Fruit fly (Drosophila melanogaster): Measurements from ENCODE around the gene CG43218.

CG43218 gene

dm6 chr3L:21257731-21258130, at the start of gene CG43218:
Gene CG43218 (plus strand): TSS chr3L:21258020.
- no peak for TF ChIP-seq CG14711 (tag; optimal IDR thresholded peaks at IDR 0.05)
- no peak for TF ChIP-seq cic (GFP tag; optimal IDR thresholded peaks at IDR 0.05)
- TF ChIP-seq Mnt (GFP tag; optimal IDR thresholded peaks at IDR 0.05) = no peak
- no peak for TF ChIP-seq kay (GFP tag; ENCODE audit: borderline replicate concordance)
- no peak for TF ChIP-seq CG1620 (GFP tag; optimal IDR thresholded peaks at IDR 0.05)
- no peak for TF ChIP-seq cnc (optimal IDR thresholded peaks at IDR 0.05)
- no peak for TF ChIP-seq tj (GFP tag; optimal IDR thresholded peaks at IDR 0.05)
- no peak for TF ChIP-seq ovo (GFP tag; optimal IDR thresholded peaks at IDR 0.05)
- TF ChIP-seq CG12768 (GFP tag; optimal IDR thresholded peaks at IDR 0.05) = no peak
- TF ChIP-seq CG7101 (tag; optimal IDR thresholded peaks at IDR 0.05) = no peak
- no peak for TF ChIP-seq toe (GFP tag; optimal IDR thresholded peaks at IDR 0.05)
- no peak for TF ChIP-seq CG7045 (GFP tag; optimal IDR thresholded peaks at IDR 0.05)
- TF ChIP-seq bab1 (GFP tag; optimal IDR thresholded peaks at IDR 0.05) = no peak
- no peak for TF ChIP-seq Crg-1 (GFP tag; optimal IDR thresholded peaks at IDR 0.05)
- no peak for TF ChIP-seq CG11617 (GFP tag; optimal IDR thresholded peaks at IDR 0.05)
- TF ChIP-seq pad (GFP tag; optimal IDR thresholded peaks at IDR 0.05) = no peak
- no peak for TF ChIP-seq Clk (GFP tag; optimal IDR thresholded peaks at IDR 0.05)
- TF ChIP-seq Hr96 (GFP tag; optimal IDR thresholded peaks at IDR 0.05) = no peak

- TF ChIP-seq Hr96 (GFP tag; optimal IDR thresholded peaks at IDR 0.05) (no peak), bab1 (GFP tag; optimal IDR thresholded peaks at IDR 0.05) (no peak), cic (GFP tag; optimal IDR thresholded peaks at IDR 0.05) (no peak), CG1620 (GFP tag; optimal IDR thresholded peaks at IDR 0.05) (no peak), CG11617 (GFP tag; optimal IDR thresholded peaks at IDR 0.05) (no peak)
Measured at dm6 chr3L:21209921-21210532, 47.8 kb upstream of the CG43218 start, which contains the start of the genes CG10510 and CG10508. Gene CG10510 (minus strand): TSS chr3L:21210084. Gene CG10508 (plus strand): TSS chr3L:21210215.

dm6 chr3L:21216697-21217291, 41.0 kb upstream of the CG43218 start, which contains the start of the genes Trmt112 and Ilk:
Gene Trmt112 (minus strand): TSS chr3L:21216839.
Gene Ilk (plus strand): TSS chr3L:21216901.
- TF ChIP-seq CG14711 (tag; optimal IDR thresholded peaks at IDR 0.05) (no peak), CG7045 (GFP tag; optimal IDR thresholded peaks at IDR 0.05) (no peak), tj (GFP tag; optimal IDR thresholded peaks at IDR 0.05) (peak; percentile 1), CG1620 (GFP tag; optimal IDR thresholded peaks at IDR 0.05) (peak; percentile 5), bab1 (GFP tag; optimal IDR thresholded peaks at IDR 0.05) (peak; percentile 39), Mnt (GFP tag; optimal IDR thresholded peaks at IDR 0.05) (peak; percentile 88)

dm6 chr3L:21219160-21219559, 38.7 kb upstream of the CG43218 start:
- TF ChIP-seq kay (GFP tag; ENCODE audit: borderline replicate concordance) (no peak), cic (GFP tag; optimal IDR thresholded peaks at IDR 0.05) (peak; percentile 0), Clk (GFP tag; optimal IDR thresholded peaks at IDR 0.05) (no peak), Crg-1 (GFP tag; optimal IDR thresholded peaks at IDR 0.05) (no peak)

dm6 chr3L:21220100-21220499, 37.7 kb upstream of the CG43218 start, which contains the start of gene CG43219:
Gene CG43219 (plus strand): TSS chr3L:21220400.
- no peak for TF ChIP-seq CG5204 (GFP tag; optimal IDR thresholded peaks at IDR 0.05)
- TF ChIP-seq cnc (optimal IDR thresholded peaks at IDR 0.05) = no peak
- TF ChIP-seq pad (GFP tag; optimal IDR thresholded peaks at IDR 0.05) = no peak
- no peak for TF ChIP-seq CG14711 (tag; optimal IDR thresholded peaks at IDR 0.05)
- TF ChIP-seq tj (GFP tag; optimal IDR thresholded peaks at IDR 0.05) = no peak
- TF ChIP-seq bab1 (GFP tag; optimal IDR thresholded peaks at IDR 0.05) = no peak
- TF ChIP-seq ovo (GFP tag; optimal IDR thresholded peaks at IDR 0.05) = no peak
- TF ChIP-seq toe (GFP tag; optimal IDR thresholded peaks at IDR 0.05) = no peak
- no peak for TF ChIP-seq CG11617 (GFP tag; optimal IDR thresholded peaks at IDR 0.05)
- no peak for TF ChIP-seq Hr96 (GFP tag; optimal IDR thresholded peaks at IDR 0.05)
- no peak for TF ChIP-seq CG33017 (tag; optimal IDR thresholded peaks at IDR 0.05)
- no peak for TF ChIP-seq CG7101 (tag; optimal IDR thresholded peaks at IDR 0.05)
- no peak for TF ChIP-seq CG12768 (GFP tag; optimal IDR thresholded peaks at IDR 0.05)

- TF ChIP-seq Clk (GFP tag; optimal IDR thresholded peaks at IDR 0.05) (no peak), cnc (optimal IDR thresholded peaks at IDR 0.05) (no peak), CG1620 (GFP tag; optimal IDR thresholded peaks at IDR 0.05) (no peak), toe (GFP tag; optimal IDR thresholded peaks at IDR 0.05) (no peak), CG5204 (GFP tag; optimal IDR thresholded peaks at IDR 0.05) (no peak), ovo (GFP tag; optimal IDR thresholded peaks at IDR 0.05) (no peak), kay (GFP tag; ENCODE audit: borderline replicate concordance) (no peak), CG11617 (GFP tag; optimal IDR thresholded peaks at IDR 0.05) (no peak), bab1 (GFP tag; optimal IDR thresholded peaks at IDR 0.05) (no peak), cic (GFP tag; optimal IDR thresholded peaks at IDR 0.05) (no peak), Hr96 (GFP tag; optimal IDR thresholded peaks at IDR 0.05) (no peak), CG33017 (tag; optimal IDR thresholded peaks at IDR 0.05) (no peak), CG12768 (GFP tag; optimal IDR thresholded peaks at IDR 0.05) (no peak), CG7045 (GFP tag; optimal IDR thresholded peaks at IDR 0.05) (no peak), tj (GFP tag; optimal IDR thresholded peaks at IDR 0.05) (no peak)
Measured at dm6 chr3L:21223268-21223667, 34.6 kb upstream of the CG43218 start.

dm6 chr3L:21224274-21224673, 33.5 kb upstream of the CG43218 start:
- TF ChIP-seq CG11617 (GFP tag; optimal IDR thresholded peaks at IDR 0.05) (peak; percentile 13), Crg-1 (GFP tag; optimal IDR thresholded peaks at IDR 0.05) (no peak), tj (GFP tag; optimal IDR thresholded peaks at IDR 0.05) (peak; percentile 5), CG7045 (GFP tag; optimal IDR thresholded peaks at IDR 0.05) (peak; percentile 4), CG33017 (tag; optimal IDR thresholded peaks at IDR 0.05) (peak; percentile 7), CG14711 (tag; optimal IDR thresholded peaks at IDR 0.05) (no peak), CG5204 (GFP tag; optimal IDR thresholded peaks at IDR 0.05) (no peak), CG1620 (GFP tag; optimal IDR thresholded peaks at IDR 0.05) (no peak)

Measured in whole organism, adult.